Worm (Caenorhabditis elegans): ENCODE data around the gene D1069.3.

DNA sequence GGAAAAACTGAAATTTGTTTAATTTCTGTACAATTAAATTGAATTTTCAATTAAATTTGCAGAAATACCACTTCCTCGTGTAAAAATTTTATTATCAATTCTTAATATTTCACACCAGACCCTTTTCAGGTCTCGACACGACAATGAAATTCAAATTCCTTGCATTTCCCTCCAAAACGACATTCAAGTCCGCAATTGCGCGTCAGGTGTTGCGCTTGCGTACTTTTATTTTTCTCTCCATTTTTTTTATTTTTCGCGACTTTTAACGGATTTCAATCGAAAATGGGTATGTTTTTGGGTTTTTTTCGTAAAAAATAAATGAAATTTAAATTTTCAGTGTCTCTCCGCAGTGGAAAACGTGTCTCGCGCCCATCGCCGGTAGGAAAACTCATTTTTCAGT lies 38.3 kb upstream of the D1069.3 start, which contains the start of gene C03H5.3:
- TF ChIP-seq ceh-39 (tag; optimal IDR thresholded peaks at IDR 0.05), result no peak
- TF ChIP-seq ces-1 (GFP tag; optimal IDR thresholded peaks at IDR 0.05), result peak; percentile 48
- TF ChIP-seq nhr-237 (tag; optimal IDR thresholded peaks at IDR 0.05), result peak; percentile 35

Data from whole organism, mixed stage, embryonic.